Fruit fly (Drosophila melanogaster) whole organism, prepupa: ENCODE measurements around the gene upd3.
A peak's percentile ranks its signal among the peaks of the same experiment; 100 is the strongest.

ENCODE experiments used
- CG10631 ChIP-seq: fragments of 200-800 bp; sonication (Bioruptor generic); optimal IDR thresholded peaks from 2 replicates; lab custom pipeline; 2016; ENCODE audit warnings: missing biosample characterization, missing genetic modification characterization
- CG10669 ChIP-seq: fragments of 200-800 bp; sonication (Bioruptor generic); optimal IDR thresholded peaks from 3 replicates; lab custom pipeline; 2018; ENCODE audit warnings: missing biosample characterization, mild to moderate bottlenecking, missing genetic modification characterization, moderate library complexity
- CG11294 ChIP-seq: fragments of 200-800 bp; sonication (Bioruptor generic); IDR thresholded peaks from 2 replicates; pipeline ENCODE4 v1.3.6; 2022; ENCODE audit warnings: missing biosample characterization, missing genetic modification characterization
- CG11762 ChIP-seq: fragments of 200-800 bp; sonication (Bioruptor generic); optimal IDR thresholded peaks from 3 replicates; lab custom pipeline; 2016; ENCODE audit warnings: missing biosample characterization, missing genetic modification characterization; ENCODE audit not compliant: insufficient read depth
- CG1621 ChIP-seq: fragments of 200-800 bp; sonication (Bioruptor generic); optimal IDR thresholded peaks from 3 replicates; lab custom pipeline; 2018; ENCODE audit warnings: missing biosample characterization, mild to moderate bottlenecking, missing genetic modification characterization
- CG32006 ChIP-seq: fragments of 200-800 bp; sonication (Bioruptor generic); optimal IDR thresholded peaks from 3 replicates; lab custom pipeline; 2017; ENCODE audit warnings: missing biosample characterization, mild to moderate bottlenecking, missing genetic modification characterization
- CG34406 ChIP-seq: fragments of 200-800 bp; sonication (Bioruptor generic); optimal IDR thresholded peaks from 3 replicates; lab custom pipeline; 2016; ENCODE audit warnings: missing biosample characterization, missing genetic modification characterization
- CG3919 ChIP-seq: fragments of 200-800 bp; sonication (Bioruptor generic); optimal IDR thresholded peaks from 3 replicates; lab custom pipeline; 2016; ENCODE audit warnings: missing biosample characterization, missing genetic modification characterization
- CG6163 ChIP-seq: fragments of 200-800 bp; sonication (Bioruptor generic); IDR thresholded peaks from 3 replicates; pipeline ENCODE4 v1.3.6; 2022; ENCODE audit warnings: missing biosample characterization, missing genetic modification characterization
- CG6276 ChIP-seq: fragments of 200-800 bp; sonication (Bioruptor generic); optimal IDR thresholded peaks from 2 replicates; lab custom pipeline; 2017; ENCODE audit warnings: missing biosample characterization, mild to moderate bottlenecking, missing genetic modification characterization
- CG6792 ChIP-seq: fragments of 200-800 bp; sonication (Bioruptor generic); optimal IDR thresholded peaks from 3 replicates; lab custom pipeline; 2016; ENCODE audit warnings: missing biosample characterization, missing genetic modification characterization
- CG6808 ChIP-seq: fragments of 200-800 bp; sonication (Bioruptor generic); optimal IDR thresholded peaks from 3 replicates; lab custom pipeline; 2017; ENCODE audit warnings: missing biosample characterization, missing genetic modification characterization, mild to moderate bottlenecking, moderate library complexity, missing genetic modification reagents
- CG6854 ChIP-seq: fragments of 200-800 bp; sonication (Bioruptor generic); optimal IDR thresholded peaks from 2 replicates; lab custom pipeline; 2017; ENCODE audit warnings: missing biosample characterization, mild to moderate bottlenecking, missing genetic modification characterization
- CG8319 ChIP-seq: fragments of 200-800 bp; sonication (Bioruptor generic); optimal IDR thresholded peaks from 3 replicates; lab custom pipeline; 2016; ENCODE audit warnings: missing biosample characterization, missing genetic modification characterization
- CG9139 ChIP-seq: fragments of 200-800 bp; sonication (Bioruptor generic); optimal IDR thresholded peaks from 3 replicates; lab custom pipeline; 2017; ENCODE audit warnings: missing biosample characterization, mild to moderate bottlenecking, missing genetic modification characterization
- Eip75B ChIP-seq: fragments of 200-800 bp; sonication (Bioruptor generic); optimal IDR thresholded peaks from 3 replicates; lab custom pipeline; 2016; ENCODE audit warnings: missing biosample characterization, missing genetic modification characterization
- Eip78C ChIP-seq: fragments of 200-800 bp; sonication (Bioruptor generic); peaks from one replicate; lab custom pipeline; 2016; ENCODE audit warnings: missing biosample characterization, missing genetic modification characterization
- Eip93F ChIP-seq: fragments of 200-800 bp; sonication (Bioruptor generic); optimal IDR thresholded peaks from 2 replicates; lab custom pipeline; 2016; ENCODE audit warnings: missing biosample characterization, mild to moderate bottlenecking, missing genetic modification characterization
- Ets21C ChIP-seq: fragments of 200-800 bp; sonication (Bioruptor generic); optimal IDR thresholded peaks from 3 replicates; lab custom pipeline; 2016; ENCODE audit warnings: missing biosample characterization, missing genetic modification characterization
- Ets96B ChIP-seq: fragments of 200-800 bp; optimal IDR thresholded peaks from 2 replicates; lab custom pipeline; 2019; ENCODE audit warnings: missing biosample characterization, mild to moderate bottlenecking, missing genetic modification characterization, moderate library complexity
- Gug ChIP-seq: fragments of 200-800 bp; sonication (Bioruptor generic); IDR thresholded peaks from 2 replicates; pipeline ENCODE4 v1.3.6; 2022; ENCODE audit warnings: missing biosample characterization, missing genetic modification characterization
- Hr38 ChIP-seq: sonication (Bioruptor generic); optimal IDR thresholded peaks from 2 replicates; lab custom pipeline; 2016; ENCODE audit warnings: missing biosample characterization, missing genetic modification characterization
- Hr39 ChIP-seq: fragments of 200-800 bp; sonication (Bioruptor generic); optimal IDR thresholded peaks from 2 replicates; lab custom pipeline; 2016; ENCODE audit warnings: missing biosample characterization, missing genetic modification characterization
- Met ChIP-seq: fragments of 200-800 bp; sonication (Bioruptor generic); optimal IDR thresholded peaks from 3 replicates; lab custom pipeline; 2016; ENCODE audit warnings: missing biosample characterization, missing genetic modification characterization
- OdsH ChIP-seq: fragments of 200-800 bp; sonication (Bioruptor generic); optimal IDR thresholded peaks from 3 replicates; lab custom pipeline; 2016; ENCODE audit warnings: missing biosample characterization, missing genetic modification characterization
- Smox ChIP-seq: fragments of 200-800 bp; sonication (Bioruptor generic); optimal IDR thresholded peaks from 3 replicates; lab custom pipeline; 2016; ENCODE audit warnings: missing biosample characterization, missing genetic modification characterization
- achi ChIP-seq: fragments of 200-800 bp; sonication (Bioruptor generic); optimal IDR thresholded peaks from 3 replicates; lab custom pipeline; 2016; ENCODE audit warnings: missing biosample characterization, missing genetic modification characterization
- dac ChIP-seq: fragments of 200-800 bp; sonication (Bioruptor generic); optimal IDR thresholded peaks from 2 replicates; lab custom pipeline; 2017; ENCODE audit warnings: missing biosample characterization, mild to moderate bottlenecking, missing genetic modification characterization
- esn ChIP-seq: fragments of 200-800 bp; sonication (Bioruptor generic); optimal IDR thresholded peaks from 2 replicates; lab custom pipeline; 2016; ENCODE audit warnings: missing biosample characterization, mild to moderate bottlenecking, missing genetic modification characterization, moderate library complexity
- fd85E ChIP-seq: fragments of 200-800 bp; sonication (Bioruptor generic); optimal IDR thresholded peaks from 3 replicates; lab custom pipeline; 2016; ENCODE audit warnings: missing biosample characterization, missing genetic modification characterization
- fkh ChIP-seq: fragments of 200-800 bp; sonication (Bioruptor generic); optimal IDR thresholded peaks from 3 replicates; lab custom pipeline; 2017; ENCODE audit warnings: missing biosample characterization, mild to moderate bottlenecking, missing genetic modification characterization, moderate library complexity
- net ChIP-seq: fragments of 200-800 bp; sonication (Bioruptor generic); optimal IDR thresholded peaks from 3 replicates; lab custom pipeline; 2016; ENCODE audit warnings: missing biosample characterization, missing genetic modification characterization
- salr ChIP-seq, 2 experiments: fragments of 200-800 bp; sonication (Bioruptor generic); optimal IDR thresholded peaks; 3 replicates each; lab custom pipeline; 2016 to 2018; ENCODE audit warnings: missing biosample characterization in 2 of 2, missing genetic modification characterization in 2 of 2, mild to moderate bottlenecking in 1 of 2
- spab ChIP-seq: fragments of 200-800 bp; sonication (Bioruptor generic); optimal IDR thresholded peaks from 2 replicates; lab custom pipeline; 2017; ENCODE audit warnings: missing biosample characterization, mild to moderate bottlenecking, missing genetic modification characterization, missing genetic modification reagents
- ss ChIP-seq, 2 experiments: fragments of 200-800 bp; sonication (Bioruptor generic); optimal IDR thresholded peaks; 2 replicates in 1 of 2; 3 replicates in 1 of 2; lab custom pipeline; 2017 to 2018; ENCODE audit warnings: mild to moderate bottlenecking in 2 of 2, missing biosample characterization in 2 of 2, missing genetic modification characterization in 2 of 2, moderate library complexity in 1 of 2
- svp ChIP-seq: fragments of 200-800 bp; sonication (Bioruptor generic); peaks from one replicate; lab custom pipeline; 2016; ENCODE audit warnings: missing biosample characterization, missing genetic modification characterization
- vri ChIP-seq: fragments of 200-800 bp; sonication (Bioruptor generic); optimal IDR thresholded peaks from 3 replicates; lab custom pipeline; 2016; ENCODE audit warnings: missing biosample characterization, mild to moderate bottlenecking, missing genetic modification characterization

Gene upd3

DNA sequence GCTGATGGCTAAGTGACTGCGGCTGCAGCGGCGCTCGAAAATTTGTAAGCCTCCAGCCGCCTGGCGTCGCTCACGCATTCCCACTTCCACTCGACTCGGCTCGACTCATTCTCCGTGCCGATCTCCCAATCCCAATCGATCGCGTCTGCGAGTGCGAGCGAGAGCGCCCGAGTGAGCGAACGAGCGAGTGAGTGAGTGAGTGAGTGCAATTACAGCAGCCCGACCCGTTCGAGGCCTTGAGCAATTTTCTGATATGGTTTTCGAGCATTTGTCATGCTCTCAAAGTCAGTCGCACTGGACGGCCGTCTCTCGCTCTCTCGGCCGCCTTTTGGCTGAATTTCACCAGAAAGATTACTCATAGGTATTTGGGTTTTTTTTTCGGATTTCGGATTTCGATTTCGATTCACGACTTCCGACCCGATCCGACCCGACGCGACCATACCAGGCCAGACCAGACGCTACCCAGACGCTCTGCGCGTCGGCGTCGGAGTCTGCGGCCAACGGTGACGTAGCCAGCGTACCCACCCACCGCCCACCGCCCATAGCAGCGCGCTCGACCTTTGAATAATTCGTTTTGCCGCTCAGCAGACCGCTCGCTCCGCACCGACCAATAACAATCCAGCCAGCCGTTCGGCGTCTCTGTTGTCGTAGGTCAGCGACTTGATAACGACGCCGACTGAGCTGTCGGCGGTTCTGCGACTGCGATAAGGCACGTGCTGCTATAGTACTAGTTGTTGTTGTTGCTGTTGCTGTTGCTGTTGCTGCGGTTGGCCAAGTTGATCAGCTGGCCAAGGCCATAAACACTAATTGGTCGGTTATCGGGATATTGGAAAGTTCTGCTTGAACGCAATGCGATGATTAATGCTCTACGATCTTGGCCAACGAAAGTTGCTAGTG is 33.4 kb upstream of the upd3 start:
- TF ChIP-seq CG6276 (GFP tag; lab: Kevin White, UChicago) (no peak), Hr39 (GFP tag; lab: Kevin White, UChicago) (no peak), svp (GFP tag; lab: Kevin White, UChicago) (peak; percentile 70), net (GFP tag; lab: Kevin White, UChicago) (no peak), CG6808 (GFP tag; lab: Kevin White, UChicago) (no peak), salr (GFP tag; optimal IDR thresholded peaks at IDR 0.05; lab: Kevin White, UChicago) (no peak), CG6163 (GFP tag; lab: Robert Waterston, UW) (no peak), CG10669 (no peak), Eip78C (GFP tag; lab: Kevin White, UChicago) (peak; percentile 48), CG6854 (no peak), Ets96B (no peak), Eip93F (GFP tag; lab: Kevin White, UChicago) (no peak)

dm6 chrX:18245182-18245581 is 31.9 kb upstream of the upd3 start:
- TF ChIP-seq CG3919 (GFP tag; lab: Kevin White, UChicago) (no peak), CG8319 (no peak), Hr38 (GFP tag; lab: Kevin White, UChicago) (no peak), fd85E (no peak), spab (no peak), dac (GFP tag; lab: Kevin White, UChicago) (no peak), Gug (GFP tag; lab: Robert Waterston, UW) (no peak), Met (GFP tag; lab: Kevin White, UChicago) (no peak), CG9139 (GFP tag; lab: Kevin White, UChicago) (no peak), CG6792 (no peak), Ets96B (no peak), OdsH (GFP tag; lab: Kevin White, UChicago) (no peak), Smox (GFP tag; lab: Kevin White, UChicago) (no peak), CG32006 (no peak)

- TF ChIP-seq esn (no peak), Ets21C (no peak), Eip75B (no peak), achi (GFP tag; lab: Kevin White, UChicago) (no peak), fkh (GFP tag; lab: Kevin White, UChicago) (no peak), ss (GFP tag; optimal IDR thresholded peaks at IDR 0.05; lab: Kevin White, UChicago) (no peak), Hr38 (GFP tag; lab: Kevin White, UChicago) (no peak), CG34406 (GFP tag; lab: Kevin White, UChicago) (no peak), fd85E (no peak), CG11762 (no peak), CG1621 (tag; lab: Kevin White, UChicago) (no peak), CG6808 (GFP tag; lab: Kevin White, UChicago) (no peak), CG11294 (GFP tag; lab: Robert Waterston, UW) (no peak), CG10631 (GFP tag; lab: Kevin White, UChicago) (no peak), Ets96B (no peak), CG3919 (GFP tag; lab: Kevin White, UChicago) (no peak), vri (GFP tag; lab: Kevin White, UChicago) (no peak)
These were observed 30.2 kb upstream of the upd3 start for dm6 chrX:18246842-18247241.
